Worm (Caenorhabditis elegans) whole organism, early embryonic: ENCODE data around the gene pgp-11.

Source experiments
- aly-1 ChIP-seq: sonication (generic microtip); optimal IDR thresholded peaks from 2 replicates; lab custom pipeline; 2016; ENCODE audit warnings: missing genetic modification characterization, missing compliant biosample characterization
- ama-1 ChIP-seq: fragments of 150-350 bp; optimal IDR thresholded peaks from 2 replicates; lab custom pipeline; 2014
- hnd-1 ChIP-seq: sonication (generic microtip); optimal IDR thresholded peaks from 2 replicates; lab custom pipeline; 2016; ENCODE audit warnings: missing genetic modification characterization, missing compliant biosample characterization
- tbx-37 ChIP-seq: fragments of 200-800 bp; sonication (Bioruptor generic); conservative IDR thresholded peaks from 2 replicates; pipeline ENCODE4 v1.3.6; 2022; ENCODE audit warnings: missing genetic modification reagents, missing genetic modification characterization, missing compliant biosample characterization

- TF ChIP-seq hnd-1: no peak
- no peak for TF ChIP-seq ama-1 (lab: Kevin White, UChicago)
- TF ChIP-seq tbx-37: no peak
- TF ChIP-seq aly-1 (tag; lab: Kevin White, UChicago): no peak
Measured at ce11 chrII:8052850-8053249, 48.8 kb upstream of the pgp-11 start, which contains the start of gene T05H10.4.
